Worm (Caenorhabditis elegans) whole organism, midembryonic: ENCODE results near the gene Y59A8B.12.
"Not testable (repeated sequence)": the region's sequence is repeated elsewhere in the genome, so short reads cannot be mapped to it uniquely, and the experiment has no call there.

Source experiments
- T22C8.4 ChIP-seq: fragments of 200-800 bp; sonication (Bioruptor generic); IDR thresholded peaks from 2 replicates; pipeline ENCODE4 v1.3.6; 2022; ENCODE audit warnings: missing genetic modification characterization, missing compliant biosample characterization
- cog-1 ChIP-seq: sonication (generic microtip); optimal IDR thresholded peaks from 2 replicates; lab custom pipeline; 2016; ENCODE audit warnings: missing genetic modification characterization, missing compliant biosample characterization
- flt-1 ChIP-seq: fragments of 200-800 bp; sonication (Bioruptor generic); IDR thresholded peaks from 2 replicates; pipeline ENCODE4 v1.3.6; 2022; ENCODE audit warnings: missing genetic modification characterization, missing compliant biosample characterization
- klf-2 ChIP-seq: fragments of 200-800 bp; sonication (Bioruptor generic); conservative IDR thresholded peaks from 2 replicates; pipeline ENCODE4 v1.3.6; 2022; ENCODE audit warnings: missing genetic modification reagents, missing genetic modification characterization, missing compliant biosample characterization
- med-1 ChIP-seq: sonication (generic microtip); optimal IDR thresholded peaks from 2 replicates; lab custom pipeline; 2017; ENCODE audit warnings: missing genetic modification characterization, mild to moderate bottlenecking, missing compliant biosample characterization, antibody characterized with exemption, missing genetic modification reagents; ENCODE audit not compliant: insufficient read depth
- ref-1 ChIP-seq: fragments of 200-800 bp; sonication (Bioruptor generic); conservative IDR thresholded peaks from 2 replicates; pipeline ENCODE4 v1.3.6; 2022; ENCODE audit warnings: missing genetic modification reagents, missing genetic modification characterization, missing compliant biosample characterization
- tab-1 ChIP-seq: fragments of 200-800 bp; sonication (Bioruptor generic); IDR thresholded peaks from 2 replicates; pipeline ENCODE4 v1.3.6; 2022; ENCODE audit warnings: missing genetic modification characterization, missing compliant biosample characterization
- ztf-23 ChIP-seq: fragments of 200-800 bp; sonication (Bioruptor generic); IDR thresholded peaks from 2 replicates; pipeline ENCODE4 v1.3.6; 2022; ENCODE audit warnings: missing genetic modification reagents, missing genetic modification characterization, missing compliant biosample characterization
- ztf-29 ChIP-seq: fragments of 200-800 bp; sonication (Bioruptor generic); IDR thresholded peaks from 2 replicates; pipeline ENCODE4 v1.3.6; 2022; ENCODE audit warnings: missing genetic modification reagents, missing genetic modification characterization, missing compliant biosample characterization

The Y59A8B.12 gene

DNA sequence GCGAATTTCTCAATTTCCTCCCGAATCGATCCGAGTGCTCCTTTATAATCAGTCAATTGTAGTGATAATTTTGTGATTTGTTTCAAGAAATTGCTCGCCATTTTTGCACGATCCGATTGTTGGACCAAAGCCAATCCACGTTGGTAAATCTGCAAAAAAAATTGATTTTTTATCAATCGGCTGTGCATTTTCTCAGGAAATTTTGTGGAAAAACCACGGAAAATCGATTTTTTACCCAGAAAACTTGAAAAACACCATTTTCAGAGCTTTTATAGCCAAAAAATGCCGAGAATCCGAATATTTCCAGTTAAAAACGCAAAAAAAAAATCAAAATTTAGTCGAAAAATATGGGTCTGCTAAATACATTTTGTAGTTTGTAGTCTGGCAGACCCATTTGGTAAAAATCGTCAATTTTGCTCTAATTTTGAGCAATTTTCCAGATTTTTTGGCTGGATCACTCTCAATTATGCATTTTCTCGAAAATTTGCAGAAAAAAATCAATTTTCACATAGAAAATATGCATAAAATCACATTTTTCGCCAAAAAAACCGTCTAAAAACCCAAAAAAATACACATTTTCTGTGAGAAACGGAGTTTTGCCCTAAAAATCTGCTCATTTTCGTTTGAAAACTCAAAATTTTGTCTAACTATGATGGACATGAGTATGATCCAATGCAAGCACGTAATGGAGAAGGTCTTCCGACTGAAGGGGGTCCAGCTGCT, 30.6 kb downstream of the Y59A8B.12 start, which contains the start of the genes Y59A8B.25 and ebp-3:
Gene Y59A8B.25 (minus strand): TSS at position 101 of the 723 bp plus-strand sequence.
Gene ebp-3 (plus strand): TSS at position 673 of the 723 bp plus-strand sequence.
- not testable (repeated sequence) for TF ChIP-seq klf-2 (GFP tag; lab: Robert Waterston, UW); cog-1 (tag; lab: Kevin White, UChicago); ztf-23 (GFP tag; lab: Robert Waterston, UW)

DNA sequence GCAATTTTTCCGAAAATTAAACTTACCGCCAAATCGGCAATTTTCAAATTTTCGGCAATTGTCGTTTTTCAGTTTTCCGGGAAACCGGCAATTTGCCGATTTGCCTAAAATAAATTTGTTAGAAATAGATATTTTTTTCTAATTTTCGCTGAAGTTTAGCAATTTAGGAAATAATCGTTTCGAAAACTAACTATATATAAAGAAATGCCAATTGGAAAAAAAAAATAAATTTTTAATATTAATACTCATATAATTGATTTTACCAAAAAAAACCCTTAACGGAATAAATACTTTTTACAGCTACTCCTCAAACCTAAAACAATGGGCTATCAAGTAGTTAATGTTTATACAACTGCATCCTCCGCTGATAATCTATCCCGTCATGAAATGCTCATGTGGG, 42.8 kb downstream of the Y59A8B.12 start, which contains the start of gene ebp-1:
Gene ebp-1 (plus strand): TSS at position 301 of the 400 bp plus-strand sequence.
- no peak for TF ChIP-seq ztf-29 (GFP tag; lab: Robert Waterston, UW)
- no peak for TF ChIP-seq med-1 (GFP tag; lab: Kevin White, UChicago)
- no peak for TF ChIP-seq klf-2 (GFP tag; lab: Robert Waterston, UW)
- TF ChIP-seq T22C8.4 (GFP tag; lab: Robert Waterston, UW), result no peak
- no peak for TF ChIP-seq cog-1 (tag; lab: Kevin White, UChicago)
- TF ChIP-seq ref-1 (GFP tag; lab: Robert Waterston, UW), result no peak
- TF ChIP-seq ztf-23 (GFP tag; lab: Robert Waterston, UW), result no peak
- TF ChIP-seq flt-1 (GFP tag; lab: Robert Waterston, UW), result no peak
- no peak for TF ChIP-seq tab-1
